Worm (Caenorhabditis elegans): Measurements from ENCODE around the gene C06B8.2.

- TF ChIP-seq sdz-12 (GFP tag; optimal IDR thresholded peaks at IDR 0.05) (no peak), dmd-6 (GFP tag; IDR thresholded peaks at IDR 0.05) (no peak)
These were observed 12.5 kb downstream of the C06B8.2 start for ce11 chrV:15466017-15466416.

Measured in whole organism, L4 larva.